Fruit fly (Drosophila melanogaster): ENCODE results near the gene CG32365.

The CG32365 gene

dm6 chr3L:7854752-7855454 lies 13.9 kb upstream of the CG32365 start (continued):
- peak; percentile 62 for TF ChIP-seq CG8388 (GFP tag; optimal IDR thresholded peaks at IDR 0.05)
- peak; percentile 93; the same call in 2 of the 3 replicates for TF ChIP-seq ci (GFP tag; IDR thresholded peaks at IDR 0.05)
- TF ChIP-seq CG6689 (GFP tag; IDR thresholded peaks at IDR 0.05), result no peak
- peak; percentile 64; the same call in 1 of the 2 replicates for TF ChIP-seq CG31441 (GFP tag; IDR thresholded peaks at IDR 0.05)
- no peak for TF ChIP-seq CG16815 (GFP tag; optimal IDR thresholded peaks at IDR 0.05)
- peak; percentile 33 for TF ChIP-seq CG8924 (tag; optimal IDR thresholded peaks at IDR 0.05)
- TF ChIP-seq CG5180 (GFP tag; optimal IDR thresholded peaks at IDR 0.05), result peak; percentile 91
- TF ChIP-seq CG2678 (tag; optimal IDR thresholded peaks at IDR 0.05), result peak; percentile 64
- peak; percentile 88 for TF ChIP-seq CG31365 (tag; optimal IDR thresholded peaks at IDR 0.05)
- TF ChIP-seq lov (optimal IDR thresholded peaks at IDR 0.05), result no peak
- TF ChIP-seq lov (GFP tag; IDR thresholded peaks at IDR 0.05), result peak; percentile 72; the same call in 2 of the 3 replicates
- 0 out of 2 replicates have a peak, but pooled peaks have one; percentile 14 for TF ChIP-seq Xrp1 (GFP tag; IDR thresholded peaks at IDR 0.05)
- TF ChIP-seq sens-2 (GFP tag; IDR thresholded peaks at IDR 0.05), result 0 out of 2 replicates have a peak, but pooled peaks have one; percentile 29
- TF ChIP-seq sd (tag; optimal IDR thresholded peaks at IDR 0.05), result peak; percentile 25
- TF ChIP-seq Elba2 (GFP tag; optimal IDR thresholded peaks at IDR 0.05), result no peak
- peak; percentile 46 for TF ChIP-seq unpg (GFP tag; optimal IDR thresholded peaks at IDR 0.05)
- peak; percentile 80 for TF ChIP-seq CG17359 (tag; optimal IDR thresholded peaks at IDR 0.05)
- no peak for TF ChIP-seq unc-4 (GFP tag; IDR thresholded peaks at IDR 0.05; ENCODE audit: partially characterized antibody)
- TF ChIP-seq prd (optimal IDR thresholded peaks at IDR 0.05), result no peak
- no peak for TF ChIP-seq prd (GFP tag; IDR thresholded peaks at IDR 0.05)
- peak; percentile 69 for TF ChIP-seq CG1233 (GFP tag; optimal IDR thresholded peaks at IDR 0.05)
- TF ChIP-seq CG6683 (GFP tag; optimal IDR thresholded peaks at IDR 0.05), result peak; percentile 59
- peak; percentile 78 for TF ChIP-seq tap (tag; optimal IDR thresholded peaks at IDR 0.05)
- no peak for TF ChIP-seq ap (GFP tag; IDR thresholded peaks at IDR 0.05)
- TF ChIP-seq CG17912 (GFP tag; optimal IDR thresholded peaks at IDR 0.05), result peak; percentile 81
- no peak for TF ChIP-seq emc (GFP tag; optimal IDR thresholded peaks at IDR 0.05)
- TF ChIP-seq gt (GFP tag; IDR thresholded peaks at IDR 0.05), result no peak
- peak; percentile 46; the same call in 1 of the 3 replicates for TF ChIP-seq CG17361 (GFP tag; IDR thresholded peaks at IDR 0.05)
- TF ChIP-seq CG13296 (GFP tag; optimal IDR thresholded peaks at IDR 0.05), result peak; percentile 95
- TF ChIP-seq Hr3 (GFP tag; optimal IDR thresholded peaks at IDR 0.05), result no peak
- peak; percentile 43 for TF ChIP-seq CG18619 (GFP tag; optimal IDR thresholded peaks at IDR 0.05)
- peak; percentile 30 for TF ChIP-seq NK7.1 (GFP tag; optimal IDR thresholded peaks at IDR 0.05)
- TF ChIP-seq CG6791 (GFP tag; IDR thresholded peaks at IDR 0.05; ENCODE audit: partially characterized antibody), result no peak; the same call in 2 of the 3 replicates
- TF ChIP-seq Hmx (GFP tag; optimal IDR thresholded peaks at IDR 0.05), result peak; percentile 53
- no peak for TF ChIP-seq da (GFP tag; optimal IDR thresholded peaks at IDR 0.05)
- peak; percentile 84 for TF ChIP-seq chm (GFP tag; IDR thresholded peaks at IDR 0.05)
- peak; percentile 14 for TF ChIP-seq Sox102F (GFP tag; optimal IDR thresholded peaks at IDR 0.05)
- no peak for TF ChIP-seq vnd (GFP tag; IDR thresholded peaks at IDR 0.05; ENCODE audit: partially characterized antibody)
- peak; percentile 60; the same call in 1 of the 2 replicates for TF ChIP-seq HLH3B (GFP tag; IDR thresholded peaks at IDR 0.05)
- peak; percentile 49 for TF ChIP-seq D19A (tag; optimal IDR thresholded peaks at IDR 0.05)
- TF ChIP-seq CG10979 (tag; optimal IDR thresholded peaks at IDR 0.05), result peak; percentile 44
- TF ChIP-seq CG12299 (tag; optimal IDR thresholded peaks at IDR 0.05), result peak; percentile 74
- TF ChIP-seq Hand (GFP tag; optimal IDR thresholded peaks at IDR 0.05), result peak; percentile 78
- peak; percentile 45; the same call in 1 of the 2 replicates for TF ChIP-seq rib (GFP tag; IDR thresholded peaks at IDR 0.05)
- peak in 1 of 3 experiments; percentile 5 for TF ChIP-seq Stat92E (GFP tag; optimal IDR thresholded peaks at IDR 0.05)
- TF ChIP-seq Sox100B (GFP tag; optimal IDR thresholded peaks at IDR 0.05), result peak; percentile 77
- no peak for TF ChIP-seq D19B (GFP tag; optimal IDR thresholded peaks at IDR 0.05)
- no peak for TF ChIP-seq ato (GFP tag; IDR thresholded peaks at IDR 0.05; ENCODE audit: partially characterized antibody)
- TF ChIP-seq ash1 (GFP tag; optimal IDR thresholded peaks at IDR 0.05), result peak; percentile 74

Measured in whole organism, embryonic.